Fruit fly (Drosophila melanogaster): ENCODE data around the gene CG6324.

The CG6324 gene

DNA sequence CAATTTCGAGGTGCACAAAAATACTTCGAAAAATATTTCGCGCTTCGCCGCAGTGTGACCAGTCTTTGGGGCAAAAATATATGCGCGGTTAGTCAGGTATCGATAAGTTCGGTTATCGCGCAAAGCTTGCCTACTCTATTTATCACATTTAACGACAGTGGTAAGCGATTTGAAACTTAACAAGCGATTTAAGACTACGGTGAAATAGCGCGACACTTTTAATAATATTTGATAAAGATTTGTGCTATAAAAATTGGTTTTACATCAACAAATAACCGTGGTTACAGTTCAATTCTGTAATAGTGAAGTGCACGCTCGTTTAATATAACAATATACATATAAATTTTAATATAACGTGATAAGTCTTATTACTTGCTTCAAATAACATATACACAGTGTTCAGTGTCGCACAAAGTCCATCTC lies 513 bp upstream of the CG6324 start, which contains the start of gene mh (continued):
- TF ChIP-seq tna (GFP tag; IDR thresholded peaks at IDR 0.05; ENCODE audit: partially characterized antibody) (peak; percentile 42; the same call in 1 of the 2 replicates), aop (GFP tag; IDR thresholded peaks at IDR 0.05) (no peak), eve (GFP tag; optimal IDR thresholded peaks at IDR 0.05) (no peak), knrl (GFP tag; IDR thresholded peaks at IDR 0.05; ENCODE audit: partially characterized antibody) (peak; percentile 59), ERR (GFP tag; optimal IDR thresholded peaks at IDR 0.05) (no peak), CG11085 (GFP tag; IDR thresholded peaks at IDR 0.05) (no peak), PHDP (tag; optimal IDR thresholded peaks at IDR 0.05) (no peak), Neu2 (GFP tag; optimal IDR thresholded peaks at IDR 0.05; ENCODE audit: borderline replicate concordance) (no peak), dan (GFP tag; IDR thresholded peaks at IDR 0.05) (no peak), CG1647 (GFP tag; optimal IDR thresholded peaks at IDR 0.05) (no peak), lola (GFP tag; optimal IDR thresholded peaks at IDR 0.05) (peak in 1 of 3 experiments; percentile 15), fd96Cb (tag; optimal IDR thresholded peaks at IDR 0.05) (peak; percentile 30), CG10431 (GFP tag; optimal IDR thresholded peaks at IDR 0.05) (no peak), HLH4C (GFP tag; IDR thresholded peaks at IDR 0.05; ENCODE audit: partially characterized antibody) (peak; percentile 58), cas (GFP tag; IDR thresholded peaks at IDR 0.05) (no peak), Doc2 (GFP tag; IDR thresholded peaks at IDR 0.05) (no peak), ara (GFP tag; IDR thresholded peaks at IDR 0.05) (no peak), ato (GFP tag; IDR thresholded peaks at IDR 0.05; ENCODE audit: partially characterized antibody) (no peak; the same call in 1 of the 2 replicates), CG17568 (GFP tag; optimal IDR thresholded peaks at IDR 0.05) (no peak), Dip2 (GFP tag; IDR thresholded peaks at IDR 0.05) (no peak), peb (GFP tag; IDR thresholded peaks at IDR 0.05) (no peak), Gsc (GFP tag; IDR thresholded peaks at IDR 0.05) (no peak), tup (GFP tag; optimal IDR thresholded peaks at IDR 0.05) (no peak), CG8765 (GFP tag; IDR thresholded peaks at IDR 0.05) (no peak), CG2202 (tag; optimal IDR thresholded peaks at IDR 0.05) (no peak), dm (GFP tag; optimal IDR thresholded peaks at IDR 0.05) (no peak), CG6689 (GFP tag; IDR thresholded peaks at IDR 0.05) (peak; percentile 52; the same call in 1 of the 2 replicates), gcm2 (GFP tag; optimal IDR thresholded peaks at IDR 0.05) (no peak), HLH54F (GFP tag; optimal IDR thresholded peaks at IDR 0.05) (no peak), CG16813 (GFP tag; IDR thresholded peaks at IDR 0.05; ENCODE audit: partially characterized antibody) (peak; percentile 66), cwo (GFP tag; optimal IDR thresholded peaks at IDR 0.05) (no peak), shn (GFP tag; optimal IDR thresholded peaks at IDR 0.05) (no peak), sim (GFP tag; IDR thresholded peaks at IDR 0.05) (no peak), kni (GFP tag; optimal IDR thresholded peaks at IDR 0.05) (no peak), Antp (GFP tag; optimal IDR thresholded peaks at IDR 0.05) (no peak), CG14441 (GFP tag; IDR thresholded peaks at IDR 0.05) (peak; percentile 30; the same call in 1 of the 2 replicates), pb (GFP tag; optimal IDR thresholded peaks at IDR 0.05) (no peak), tio (GFP tag; optimal IDR thresholded peaks at IDR 0.05) (no peak), CG10462 (GFP tag; optimal IDR thresholded peaks at IDR 0.05) (no peak), sd (tag; optimal IDR thresholded peaks at IDR 0.05) (no peak), dati (GFP tag; IDR thresholded peaks at IDR 0.05) (no peak), gce (GFP tag; IDR thresholded peaks at IDR 0.05) (no peak), CG2120 (GFP tag; optimal IDR thresholded peaks at IDR 0.05) (peak; percentile 24), Fer2 (tag; optimal IDR thresholded peaks at IDR 0.05) (no peak), cato (GFP tag; optimal IDR thresholded peaks at IDR 0.05; ENCODE audit: borderline replicate concordance) (no peak), CG3726 (GFP tag; IDR thresholded peaks at IDR 0.05) (no peak), CG10959 (GFP tag; IDR thresholded peaks at IDR 0.05) (no peak), CG13624 (GFP tag; optimal IDR thresholded peaks at IDR 0.05) (no peak), CG15011 (GFP tag; optimal IDR thresholded peaks at IDR 0.05) (no peak), CG15479 (GFP tag; optimal IDR thresholded peaks at IDR 0.05) (no peak), CG9876 (GFP tag; optimal IDR thresholded peaks at IDR 0.05) (no peak), Mes4 (GFP tag; optimal IDR thresholded peaks at IDR 0.05) (no peak)
